ENCODE assay signal across 8 worm cellular contexts in genomic region chrIV:13826363-13826762, ce11.
TF ChIP-seq lines count a peak whose summit lies in the region.

No protein-coding gene starts in this region.

TF ChIP-seq in whole organism, L1 larva, 84 proteins besides CTCF, POLR2A, EP300 and RAD21 (continues in another document):
- TF ChIP-seq C04F5.9 (tag; optimal IDR thresholded peaks at IDR 0.05; lab: Kevin White, UChicago), result no peak
- TF ChIP-seq tlp-1 (tag; optimal IDR thresholded peaks at IDR 0.05; lab: Kevin White, UChicago), result no peak
- peak; percentile 9 for TF ChIP-seq skn-1 (tag; optimal IDR thresholded peaks at IDR 0.05; lab: Kevin White, UChicago)
- no peak for TF ChIP-seq nhr-85 (tag; lab: Kevin White, UChicago)
- TF ChIP-seq tbx-2 (tag; optimal IDR thresholded peaks at IDR 0.05; lab: Kevin White, UChicago), result peak; percentile 23
- TF ChIP-seq nhr-90 (tag; optimal IDR thresholded peaks at IDR 0.05; lab: Kevin White, UChicago; ENCODE audit: poor library complexity), result no peak
- no peak for TF ChIP-seq jun-1 (tag; optimal IDR thresholded peaks at IDR 0.05; lab: Kevin White, UChicago)
- no peak for TF ChIP-seq nhr-12 (tag; optimal IDR thresholded peaks at IDR 0.05; lab: Kevin White, UChicago)
- peak; percentile 18 to 41 for TF ChIP-seq lin-35 (GFP tag; optimal IDR thresholded peaks at IDR 0.05; lab: Kevin White, UChicago)
- TF ChIP-seq grh-1 (GFP tag; IDR thresholded peaks at IDR 0.05; lab: Robert Waterston, UW), result no peak
- no peak for TF ChIP-seq fkh-8 (tag; optimal IDR thresholded peaks at IDR 0.05; lab: Kevin White, UChicago)
- peak; percentile 69 for TF ChIP-seq elt-2 (tag; optimal IDR thresholded peaks at IDR 0.05; lab: Kevin White, UChicago)

TF ChIP-seq in whole organism, L2 larva, 48 proteins besides CTCF, POLR2A, EP300 and RAD21 (continues in another document):
- TF ChIP-seq fos-1 (tag; optimal IDR thresholded peaks at IDR 0.05; lab: Kevin White, UChicago) (peak; percentile 90), ztf-4 (tag; optimal IDR thresholded peaks at IDR 0.05; lab: Kevin White, UChicago) (peak; percentile 66), sem-4 (tag; optimal IDR thresholded peaks at IDR 0.05; lab: Kevin White, UChicago) (peak; percentile 36), elt-3 (tag; optimal IDR thresholded peaks at IDR 0.05; lab: Kevin White, UChicago) (no peak), blmp-1 (tag; optimal IDR thresholded peaks at IDR 0.05; lab: Kevin White, UChicago; ENCODE audit: insufficient read depth) (peak; percentile 52), crh-2 (tag; optimal IDR thresholded peaks at IDR 0.05; lab: Kevin White, UChicago) (peak; percentile 65), gmeb-1 (tag; optimal IDR thresholded peaks at IDR 0.05; lab: Kevin White, UChicago) (peak; percentile 54), C34F6.9 (tag; optimal IDR thresholded peaks at IDR 0.05; lab: Kevin White, UChicago) (peak; percentile 52), nhr-6 (tag; optimal IDR thresholded peaks at IDR 0.05; lab: Kevin White, UChicago) (peak; percentile 50), nhr-77 (tag; optimal IDR thresholded peaks at IDR 0.05; lab: Kevin White, UChicago) (no peak)

TF ChIP-seq in whole organism, L3 larva, 47 proteins besides CTCF, POLR2A, EP300 and RAD21 (continues in another document):
- no peak for TF ChIP-seq sea-2 (GFP tag; optimal IDR thresholded peaks at IDR 0.05; lab: Kevin White, UChicago)
- no peak for TF ChIP-seq ZK546.5 (tag; optimal IDR thresholded peaks at IDR 0.05; lab: Kevin White, UChicago)
- TF ChIP-seq ama-1 (optimal IDR thresholded peaks at IDR 0.05; lab: Kevin White, UChicago), result no peak
- TF ChIP-seq mdl-1 (tag; optimal IDR thresholded peaks at IDR 0.05; lab: Kevin White, UChicago), result no peak
- no peak for TF ChIP-seq nhr-76 (tag; optimal IDR thresholded peaks at IDR 0.05; lab: Kevin White, UChicago)
- no peak for TF ChIP-seq unc-62 (GFP tag; optimal IDR thresholded peaks at IDR 0.05; lab: Kevin White, UChicago)
- TF ChIP-seq pqm-1 (tag; optimal IDR thresholded peaks at IDR 0.05; lab: Kevin White, UChicago), result peak; percentile 68
- TF ChIP-seq ceh-9 (tag; optimal IDR thresholded peaks at IDR 0.05; lab: Kevin White, UChicago), result no peak
- TF ChIP-seq nhr-11 (tag; optimal IDR thresholded peaks at IDR 0.05; lab: Kevin White, UChicago), result no peak
- TF ChIP-seq nfya-1 (tag; optimal IDR thresholded peaks at IDR 0.05; lab: Kevin White, UChicago; ENCODE audit: insufficient read depth), result peak; percentile 68
- TF ChIP-seq nhr-43 (tag; optimal IDR thresholded peaks at IDR 0.05; lab: Kevin White, UChicago; ENCODE audit: poor library complexity, severe bottlenecking), result no peak
- no peak for TF ChIP-seq egl-27 (tag; optimal IDR thresholded peaks at IDR 0.05; lab: Kevin White, UChicago)

TF ChIP-seq in whole organism, L4 larva, 104 proteins besides CTCF, POLR2A, EP300 and RAD21 (continues in another document):
- TF ChIP-seq dmd-9 (GFP tag; IDR thresholded peaks at IDR 0.05; lab: Robert Waterston, UW) (no peak), hlh-30 (tag; optimal IDR thresholded peaks at IDR 0.05; lab: Kevin White, UChicago; ENCODE audit: insufficient read depth) (peak; percentile 74), ztf-7 (tag; optimal IDR thresholded peaks at IDR 0.05; lab: Kevin White, UChicago) (peak; percentile 48), pha-4 (GFP tag; IDR thresholded peaks at IDR 0.05; lab: Robert Waterston, UW) (no peak), pha-4 (tag; optimal IDR thresholded peaks at IDR 0.05; lab: Kevin White, UChicago) (peak; percentile 1), ceh-28 (tag; optimal IDR thresholded peaks at IDR 0.05; lab: Kevin White, UChicago) (no peak), pqm-1 (tag; optimal IDR thresholded peaks at IDR 0.05; lab: Kevin White, UChicago) (peak; percentile 78), F49E8.2 (tag; optimal IDR thresholded peaks at IDR 0.05; lab: Kevin White, UChicago; ENCODE audit: borderline replicate concordance) (no peak), daf-19 (GFP tag; conservative IDR thresholded peaks at IDR 0.05; lab: Robert Waterston, UW) (no peak), F10B5.3 (tag; optimal IDR thresholded peaks at IDR 0.05; lab: Kevin White, UChicago) (no peak), gei-8 (GFP tag; optimal IDR thresholded peaks at IDR 0.05; lab: Kevin White, UChicago) (no peak), R02D3.7 (tag; optimal IDR thresholded peaks at IDR 0.05; lab: Kevin White, UChicago) (no peak)

TF ChIP-seq in whole organism, late embryonic, 69 proteins besides CTCF, POLR2A, EP300 and RAD21:
- TF ChIP-seq elt-2 (tag; optimal IDR thresholded peaks at IDR 0.05; lab: Kevin White, UChicago), result peak; percentile 39
- TF ChIP-seq ceh-34 (tag; optimal IDR thresholded peaks at IDR 0.05; lab: Kevin White, UChicago), result no peak
- TF ChIP-seq rnt-1 (tag; optimal IDR thresholded peaks at IDR 0.05; lab: Kevin White, UChicago), result peak; percentile 19
- no peak for TF ChIP-seq ref-2 (tag; optimal IDR thresholded peaks at IDR 0.05; lab: Kevin White, UChicago)
- TF ChIP-seq ceh-18 (tag; optimal IDR thresholded peaks at IDR 0.05; lab: Kevin White, UChicago), result peak; percentile 82
- TF ChIP-seq nhr-232 (tag; optimal IDR thresholded peaks at IDR 0.05; lab: Kevin White, UChicago), result no peak
- peak; percentile 84 for TF ChIP-seq unc-55 (GFP tag; optimal IDR thresholded peaks at IDR 0.05; lab: Kevin White, UChicago)
- TF ChIP-seq nfya-1 (tag; optimal IDR thresholded peaks at IDR 0.05; lab: Kevin White, UChicago), result peak; percentile 50

TF ChIP-seq in whole organism, midembryonic, 9 proteins besides CTCF, POLR2A, EP300 and RAD21:
- TF ChIP-seq tab-1 (GFP tag; IDR thresholded peaks at IDR 0.05; lab: Robert Waterston, UW), result no peak
- no peak for TF ChIP-seq med-1 (GFP tag; optimal IDR thresholded peaks at IDR 0.05; lab: Kevin White, UChicago; ENCODE audit: insufficient read depth)
- peak; percentile 19 for TF ChIP-seq cog-1 (tag; optimal IDR thresholded peaks at IDR 0.05; lab: Kevin White, UChicago)
- no peak for TF ChIP-seq ztf-23 (GFP tag; IDR thresholded peaks at IDR 0.05; lab: Robert Waterston, UW)

TF ChIP-seq in whole organism, mixed stage, embryonic, 35 proteins besides CTCF, POLR2A, EP300 and RAD21 (continues in another document):
- TF ChIP-seq ham-2 (GFP tag; optimal IDR thresholded peaks at IDR 0.05; lab: Kevin White, UChicago) (no peak), unc-120 (tag; optimal IDR thresholded peaks at IDR 0.05; lab: Kevin White, UChicago; ENCODE audit: poor library complexity, severe bottlenecking) (peak; percentile 98), nhr-12 (tag; optimal IDR thresholded peaks at IDR 0.05; lab: Kevin White, UChicago) (no peak), ztf-11 (tag; optimal IDR thresholded peaks at IDR 0.05; lab: Kevin White, UChicago) (no peak), snpc-4 (tag; optimal IDR thresholded peaks at IDR 0.05; lab: Kevin White, UChicago) (no peak), blmp-1 (tag; optimal IDR thresholded peaks at IDR 0.05; lab: Kevin White, UChicago) (peak; percentile 14), cnd-1 (tag; optimal IDR thresholded peaks at IDR 0.05; lab: Kevin White, UChicago) (no peak), mab-5 (tag; optimal IDR thresholded peaks at IDR 0.05; lab: Kevin White, UChicago) (peak; percentile 71), elt-1 (tag; optimal IDR thresholded peaks at IDR 0.05; lab: Kevin White, UChicago; ENCODE audit: borderline replicate concordance, insufficient read depth) (no peak), tbx-8 (GFP tag; optimal IDR thresholded peaks at IDR 0.05; lab: Kevin White, UChicago) (no peak), nhr-2 (tag; optimal IDR thresholded peaks at IDR 0.05; lab: Kevin White, UChicago) (no peak), mls-2 (tag; optimal IDR thresholded peaks at IDR 0.05; lab: Kevin White, UChicago) (no peak), drap-1 (GFP tag; optimal IDR thresholded peaks at IDR 0.05; lab: Kevin White, UChicago) (no peak), unc-39 (tag; optimal IDR thresholded peaks at IDR 0.05; lab: Kevin White, UChicago) (no peak), pha-4 (tag; optimal IDR thresholded peaks at IDR 0.05; lab: Kevin White, UChicago) (no peak), zip-8 (tag; optimal IDR thresholded peaks at IDR 0.05; lab: Kevin White, UChicago) (no peak), hlh-1 (tag; optimal IDR thresholded peaks at IDR 0.05; lab: Kevin White, UChicago) (peak; percentile 100), M03D4.4 (tag; optimal IDR thresholded peaks at IDR 0.05; lab: Kevin White, UChicago) (no peak), unc-62 (GFP tag; optimal IDR thresholded peaks at IDR 0.05; lab: Kevin White, UChicago) (peak; percentile 92), lin-32 (GFP tag; optimal IDR thresholded peaks at IDR 0.05; lab: Kevin White, UChicago) (no peak)

TF ChIP-seq in whole organism, young adult, 124 proteins besides CTCF, POLR2A, EP300 and RAD21 (continues in another document):
- TF ChIP-seq sptf-2 (GFP tag; optimal IDR thresholded peaks at IDR 0.05; lab: Kevin White, UChicago), result no peak
- no peak for TF ChIP-seq nfyb-1 (GFP tag; IDR thresholded peaks at IDR 0.05; lab: Robert Waterston, UW)
- no peak for TF ChIP-seq him-1 (tag; optimal IDR thresholded peaks at IDR 0.05; lab: Kevin White, UChicago)
- peak; percentile 95 for TF ChIP-seq nhr-80 (tag; optimal IDR thresholded peaks at IDR 0.05; lab: Kevin White, UChicago)
- TF ChIP-seq Y79H2A.3 (GFP tag; conservative IDR thresholded peaks at IDR 0.05; lab: Robert Waterston, UW), result no peak
- TF ChIP-seq T26A5.8 (tag; optimal IDR thresholded peaks at IDR 0.05; lab: Kevin White, UChicago), result no peak
- TF ChIP-seq nhr-90 (tag; optimal IDR thresholded peaks at IDR 0.05; lab: Kevin White, UChicago), result no peak
- TF ChIP-seq pbrm-1 (GFP tag; IDR thresholded peaks at IDR 0.05; lab: Robert Waterston, UW), result no peak
- no peak for TF ChIP-seq ama-1 (optimal IDR thresholded peaks at IDR 0.05; lab: Kevin White, UChicago)
- no peak for TF ChIP-seq ama-1 (GFP tag; optimal IDR thresholded peaks at IDR 0.05; lab: Kevin White, UChicago)
- TF ChIP-seq hlh-12 (tag; optimal IDR thresholded peaks at IDR 0.05; lab: Kevin White, UChicago), result no peak
- TF ChIP-seq snpc-4 (GFP tag; optimal IDR thresholded peaks at IDR 0.05; lab: Kevin White, UChicago), result no peak
- TF ChIP-seq snpc-4 (tag; optimal IDR thresholded peaks at IDR 0.05; lab: Kevin White, UChicago), result peak in 1 of 4 experiments; percentile 10
- TF ChIP-seq ceh-27 (GFP tag; optimal IDR thresholded peaks at IDR 0.05; lab: Kevin White, UChicago), result no peak
- no peak for TF ChIP-seq rpc-1 (optimal IDR thresholded peaks at IDR 0.05; lab: Kevin White, UChicago)
- TF ChIP-seq rpc-1 (tag; optimal IDR thresholded peaks at IDR 0.05; lab: Kevin White, UChicago), result no peak
- no peak for TF ChIP-seq tbx-9 (tag; optimal IDR thresholded peaks at IDR 0.05; lab: Kevin White, UChicago; ENCODE audit: borderline replicate concordance)
- TF ChIP-seq aptf-2 (GFP tag; conservative IDR thresholded peaks at IDR 0.05; lab: Robert Waterston, UW), result no peak
- peak; percentile 48 for TF ChIP-seq somi-1 (GFP tag; optimal IDR thresholded peaks at IDR 0.05; lab: Kevin White, UChicago)
- TF ChIP-seq ztf-22 (GFP tag; optimal IDR thresholded peaks at IDR 0.05; lab: Kevin White, UChicago), result no peak
- TF ChIP-seq ZK185.1 (tag; optimal IDR thresholded peaks at IDR 0.05; lab: Kevin White, UChicago; ENCODE audit: poor library complexity, severe bottlenecking), result peak; percentile 7
- TF ChIP-seq ztf-6 (GFP tag; IDR thresholded peaks at IDR 0.05; lab: Robert Waterston, UW), result no peak
- no peak for TF ChIP-seq lin-54 (GFP tag; optimal IDR thresholded peaks at IDR 0.05; lab: Kevin White, UChicago)
- no peak for TF ChIP-seq akir-1 (GFP tag; optimal IDR thresholded peaks at IDR 0.05; lab: Kevin White, UChicago)
